Worm (Caenorhabditis elegans) whole organism, late embryonic: Measurements from ENCODE around the gene natc-1.

Source experiments
- C38D4.7 ChIP-seq: fragments of 200-800 bp; sonication (Bioruptor generic); optimal IDR thresholded peaks from 2 replicates; lab custom pipeline; 2018; ENCODE audit warnings: mild to moderate bottlenecking, missing genetic modification characterization, moderate library complexity, missing compliant biosample characterization
- ceh-14 ChIP-seq: sonication (generic microtip); optimal IDR thresholded peaks from 2 replicates; lab custom pipeline; 2016; ENCODE audit warnings: missing genotype, missing genetic modification characterization, missing compliant biosample characterization
- fkh-10 ChIP-seq: fragments of 150-350 bp; optimal IDR thresholded peaks from 2 replicates; lab custom pipeline; 2014; ENCODE audit warnings: missing biosample characterization, missing genetic modification reagents, missing genetic modification characterization
- lin-11 ChIP-seq: fragments of 200-800 bp; sonication (Bioruptor generic); optimal IDR thresholded peaks from 2 replicates; lab custom pipeline; 2018; ENCODE audit warnings: mild to moderate bottlenecking, missing genetic modification characterization, missing compliant biosample characterization
- nhr-11 ChIP-seq: fragments of 150-350 bp; optimal IDR thresholded peaks from 2 replicates; lab custom pipeline; 2014; ENCODE audit warnings: missing biosample characterization, missing genetic modification characterization
- pqm-1 ChIP-seq: sonication (generic microtip); optimal IDR thresholded peaks from 2 replicates; lab custom pipeline; 2016; ENCODE audit warnings: missing genetic modification characterization, missing compliant biosample characterization
- tbx-2 ChIP-seq: sonication (generic microtip); optimal IDR thresholded peaks from 2 replicates; lab custom pipeline; 2016; ENCODE audit warnings: missing genetic modification characterization, missing compliant biosample characterization

ce11 chrV:8460800-8461199, 1.4 kb upstream of the natc-1 start:
- TF ChIP-seq tbx-2 (tag; lab: Kevin White, UChicago), result no peak
- TF ChIP-seq nhr-11, result no peak
- TF ChIP-seq lin-11 (tag; lab: Kevin White, UChicago), result no peak
- TF ChIP-seq fkh-10 (GFP tag; lab: Kevin White, UChicago), result no peak
- TF ChIP-seq C38D4.7 (GFP tag; lab: Kevin White, UChicago), result no peak
- TF ChIP-seq pqm-1 (tag; lab: Kevin White, UChicago), result no peak
- TF ChIP-seq ceh-14 (tag; lab: Kevin White, UChicago), result no peak
